Fruit fly (Drosophila melanogaster) whole organism, pupa: ENCODE data around the gene Tom70.

Experiments
- CG10348 ChIP-seq: fragments of 200-800 bp; sonication (Bioruptor generic); IDR thresholded peaks from 2 replicates; pipeline ENCODE4 v1.3.6; 2022; ENCODE audit warnings: missing biosample characterization, missing genetic modification characterization
- CG12605 ChIP-seq: fragments of 200-800 bp; sonication (Bioruptor generic); IDR thresholded peaks from 2 replicates; pipeline ENCODE4 v1.3.6; 2022; ENCODE audit warnings: missing biosample characterization, missing genetic modification characterization
- CG13204 ChIP-seq: fragments of 200-800 bp; sonication (Bioruptor generic); optimal IDR thresholded peaks from 2 replicates; lab custom pipeline; 2018; ENCODE audit warnings: missing biosample characterization, mild to moderate bottlenecking, missing genetic modification characterization, moderate library complexity
- CG14655 ChIP-seq: fragments of 200-800 bp; sonication (Bioruptor generic); optimal IDR thresholded peaks from 3 replicates; lab custom pipeline; 2017; ENCODE audit warnings: mild to moderate bottlenecking, missing biosample characterization, missing genetic modification reagents, missing genetic modification characterization
- CG15710 ChIP-seq: fragments of 200-800 bp; sonication (Bioruptor generic); optimal IDR thresholded peaks from 2 replicates; lab custom pipeline; 2018; ENCODE audit warnings: missing biosample characterization, mild to moderate bottlenecking, missing genetic modification characterization, moderate library complexity
- CG17806 ChIP-seq: fragments of 200-800 bp; sonication (Bioruptor generic); optimal IDR thresholded peaks from 2 replicates; lab custom pipeline; 2018; ENCODE audit warnings: missing biosample characterization, mild to moderate bottlenecking, missing genetic modification characterization, moderate library complexity
- CG32121 ChIP-seq: fragments of 200-800 bp; sonication (Bioruptor generic); IDR thresholded peaks from 2 replicates; pipeline ENCODE4 v1.3.6; 2022; ENCODE audit warnings: missing biosample characterization, missing genetic modification characterization
- CG34367 ChIP-seq: fragments of 200-800 bp; sonication (Bioruptor generic); optimal IDR thresholded peaks from 2 replicates; lab custom pipeline; 2018; ENCODE audit warnings: missing biosample characterization, mild to moderate bottlenecking, missing genetic modification characterization
- CG4496 ChIP-seq: fragments of 200-800 bp; sonication (Bioruptor generic); IDR thresholded peaks from 3 replicates; pipeline ENCODE4 v1.3.6; 2022; ENCODE audit warnings: missing biosample characterization, missing genetic modification characterization
- CG8159 ChIP-seq: fragments of 200-800 bp; sonication (Bioruptor generic); optimal IDR thresholded peaks from 3 replicates; lab custom pipeline; 2018; ENCODE audit warnings: missing biosample characterization, mild to moderate bottlenecking, missing genetic modification characterization, moderate library complexity
- CG8301 ChIP-seq: fragments of 200-800 bp; sonication (Bioruptor generic); optimal IDR thresholded peaks from 2 replicates; lab custom pipeline; 2018; ENCODE audit warnings: missing biosample characterization, mild to moderate bottlenecking, missing genetic modification characterization
- CG9948 ChIP-seq: fragments of 200-800 bp; sonication (Bioruptor generic); optimal IDR thresholded peaks from 2 replicates; lab custom pipeline; 2018; ENCODE audit warnings: missing biosample characterization, mild to moderate bottlenecking, missing genetic modification characterization, moderate library complexity
- D1 ChIP-seq: fragments of 200-800 bp; sonication (Bioruptor generic); optimal IDR thresholded peaks from 2 replicates; lab custom pipeline; 2018; ENCODE audit warnings: missing biosample characterization, mild to moderate bottlenecking, missing genetic modification characterization, moderate library complexity
- EcR ChIP-seq: fragments of 200-800 bp; sonication (Bioruptor generic); optimal IDR thresholded peaks from 3 replicates; lab custom pipeline; 2019; ENCODE audit warnings: missing biosample characterization, missing genetic modification characterization, mild to moderate bottlenecking, moderate library complexity, missing genetic modification reagents
- Ets98B ChIP-seq: fragments of 200-800 bp; sonication (Bioruptor generic); IDR thresholded peaks from 2 replicates; pipeline ENCODE4 v1.3.6; 2022; ENCODE audit warnings: missing biosample characterization, missing genetic modification characterization
- Pif1A ChIP-seq: fragments of 200-800 bp; sonication (Bioruptor generic); optimal IDR thresholded peaks from 3 replicates; lab custom pipeline; 2016; ENCODE audit warnings: missing biosample characterization, missing genetic modification characterization
- Pif1B ChIP-seq: fragments of 200-800 bp; sonication (Bioruptor generic); optimal IDR thresholded peaks from 3 replicates; lab custom pipeline; 2016; ENCODE audit warnings: missing biosample characterization, missing genetic modification characterization
- Snoo ChIP-seq: fragments of 200-800 bp; sonication (Bioruptor generic); optimal IDR thresholded peaks from 3 replicates; lab custom pipeline; 2017; ENCODE audit warnings: missing biosample characterization, mild to moderate bottlenecking, missing genetic modification characterization, inconsistent platforms
- fd96Ca ChIP-seq: fragments of 200-800 bp; sonication (Bioruptor generic); IDR thresholded peaks from 3 replicates; pipeline ENCODE4 v1.3.6; 2022; ENCODE audit warnings: missing biosample characterization, missing genetic modification characterization
- gl ChIP-seq: fragments of 200-800 bp; sonication (Bioruptor generic); optimal IDR thresholded peaks from 2 replicates; lab custom pipeline; 2018; ENCODE audit warnings: missing biosample characterization, mild to moderate bottlenecking, missing genetic modification characterization
- rn ChIP-seq: fragments of 200-800 bp; sonication (Bioruptor generic); IDR thresholded peaks from 2 replicates; pipeline ENCODE4 v1.3.6; 2022; ENCODE audit warnings: missing biosample characterization, missing genetic modification characterization

Tom70 gene

DNA sequence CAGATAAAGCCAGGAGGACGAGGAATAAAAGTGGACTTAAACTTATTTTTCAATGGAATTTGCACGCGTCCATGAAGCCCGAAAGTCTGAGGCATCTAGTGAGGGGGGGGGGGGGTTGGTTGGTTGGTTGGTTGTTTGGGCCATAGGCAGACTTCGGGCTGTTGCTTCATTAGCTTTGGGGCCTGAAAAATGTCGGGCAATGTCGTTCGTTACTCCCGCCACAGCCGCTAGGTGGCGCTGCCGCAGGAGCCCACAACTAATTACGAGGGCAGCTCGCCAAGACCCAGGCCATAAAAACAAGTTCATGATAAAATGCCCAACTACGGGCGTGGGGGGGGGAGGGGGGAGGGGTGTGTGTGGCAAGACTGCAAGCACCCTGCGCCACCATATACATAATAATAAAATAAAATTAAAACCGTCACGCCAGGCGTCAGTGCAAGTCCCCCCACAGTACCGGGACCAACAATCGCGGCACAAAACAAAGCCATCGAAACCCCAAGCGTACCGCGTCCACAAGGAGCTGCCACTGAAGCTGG, 39.9 kb upstream of the Tom70 start:
- TF ChIP-seq CG34367 (tag; lab: Kevin White, UChicago) = no peak
- TF ChIP-seq CG15710 = no peak
- TF ChIP-seq Pif1A (GFP tag; lab: Kevin White, UChicago) = no peak
- no peak for TF ChIP-seq CG13204 (GFP tag; lab: Kevin White, UChicago)
- no peak for TF ChIP-seq CG9948
- no peak for TF ChIP-seq CG32121 (GFP tag; lab: Robert Waterston, UW)
- no peak for TF ChIP-seq CG8301 (tag; lab: Kevin White, UChicago)
- no peak for TF ChIP-seq Pif1B

DNA sequence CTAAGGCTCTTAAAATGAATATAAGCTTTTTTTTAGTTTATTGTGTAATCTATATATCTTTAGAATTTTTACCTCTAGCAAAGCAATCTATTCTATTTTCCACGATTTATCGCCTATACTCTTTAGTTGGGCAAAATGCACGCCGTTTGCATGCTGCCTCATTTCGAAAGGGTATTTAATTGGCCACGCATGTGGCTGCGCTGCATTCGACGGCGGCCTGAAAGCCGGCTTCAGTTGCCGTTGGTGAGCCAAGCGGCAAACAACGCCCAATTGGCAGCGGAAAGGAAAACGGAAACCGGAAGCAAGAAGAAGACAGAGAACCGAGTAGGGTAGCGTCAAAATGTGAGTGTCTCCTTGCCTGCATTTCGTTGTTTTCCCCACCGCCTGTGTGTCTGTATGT, 37.5 kb upstream of the Tom70 start, which contains the start of gene CG14947:
TSS of gene CG14947 (plus strand) at position 251 of the 400 bp plus-strand sequence.
- TF ChIP-seq CG12605 (GFP tag; lab: Robert Waterston, UW) = no peak
- TF ChIP-seq Pif1A (GFP tag; lab: Kevin White, UChicago) = peak; percentile 50
- no peak for TF ChIP-seq CG15710
- TF ChIP-seq CG34367 (tag; lab: Kevin White, UChicago) = no peak
- TF ChIP-seq Ets98B = no peak
- TF ChIP-seq Snoo (tag; lab: Kevin White, UChicago) = peak; percentile 29
- no peak for TF ChIP-seq CG9948
- TF ChIP-seq D1 (tag; lab: Kevin White, UChicago) = no peak
- no peak for TF ChIP-seq CG14655 (GFP tag; lab: Kevin White, UChicago)
- TF ChIP-seq CG32121 (GFP tag; lab: Robert Waterston, UW) = peak; percentile 27; the same call in 1 of the 2 replicates
- TF ChIP-seq fd96Ca (GFP tag; lab: Robert Waterston, UW) = no peak
- no peak for TF ChIP-seq CG17806
- TF ChIP-seq CG8159 (tag; lab: Kevin White, UChicago) = peak; percentile 25
- no peak for TF ChIP-seq gl (tag; lab: Kevin White, UChicago)
- TF ChIP-seq CG4496 (GFP tag; lab: Robert Waterston, UW) = peak; percentile 57; the same call in 1 of the 3 replicates
- no peak for TF ChIP-seq EcR (GFP tag; lab: Kevin White, UChicago)

DNA sequence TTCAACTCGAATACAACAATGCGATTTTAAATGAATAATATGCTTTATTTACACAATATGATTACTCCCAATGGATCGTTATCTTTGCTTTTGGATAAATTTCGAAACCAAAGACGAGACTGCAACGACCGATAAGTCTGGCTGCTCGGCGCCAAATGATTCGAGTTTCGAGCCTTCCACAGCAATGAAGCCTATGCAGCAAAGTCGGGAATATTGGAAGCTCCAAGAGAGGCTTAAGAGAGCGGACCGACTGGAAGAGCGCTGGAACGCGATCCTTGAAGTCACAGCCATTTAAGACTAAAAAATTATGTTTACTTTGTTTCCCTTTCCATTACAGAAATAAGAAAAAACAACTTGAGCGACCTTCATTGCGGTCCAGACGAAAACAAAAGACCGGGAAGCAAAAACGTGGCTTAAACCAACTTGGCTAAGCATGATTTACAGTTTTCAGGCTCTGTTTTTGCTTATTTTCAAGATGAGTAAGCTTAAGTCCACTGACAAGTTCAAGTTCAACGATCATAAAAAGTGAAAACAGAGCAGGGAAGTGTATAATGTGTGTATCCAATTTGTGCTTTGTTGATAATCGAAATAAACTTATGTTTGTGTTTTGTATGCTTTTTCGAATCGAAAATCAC, 28.4 kb upstream of the Tom70 start, which contains the start of gene firl:
TSS of gene firl (minus strand) at position 159 of the 635 bp plus-strand sequence.
- TF ChIP-seq EcR (GFP tag; lab: Kevin White, UChicago) (peak; percentile 79), CG12605 (GFP tag; lab: Robert Waterston, UW) (no peak), CG32121 (GFP tag; lab: Robert Waterston, UW) (no peak), CG17806 (no peak)
- TF ChIP-seq, all 21 proteins: peak for 1

DNA sequence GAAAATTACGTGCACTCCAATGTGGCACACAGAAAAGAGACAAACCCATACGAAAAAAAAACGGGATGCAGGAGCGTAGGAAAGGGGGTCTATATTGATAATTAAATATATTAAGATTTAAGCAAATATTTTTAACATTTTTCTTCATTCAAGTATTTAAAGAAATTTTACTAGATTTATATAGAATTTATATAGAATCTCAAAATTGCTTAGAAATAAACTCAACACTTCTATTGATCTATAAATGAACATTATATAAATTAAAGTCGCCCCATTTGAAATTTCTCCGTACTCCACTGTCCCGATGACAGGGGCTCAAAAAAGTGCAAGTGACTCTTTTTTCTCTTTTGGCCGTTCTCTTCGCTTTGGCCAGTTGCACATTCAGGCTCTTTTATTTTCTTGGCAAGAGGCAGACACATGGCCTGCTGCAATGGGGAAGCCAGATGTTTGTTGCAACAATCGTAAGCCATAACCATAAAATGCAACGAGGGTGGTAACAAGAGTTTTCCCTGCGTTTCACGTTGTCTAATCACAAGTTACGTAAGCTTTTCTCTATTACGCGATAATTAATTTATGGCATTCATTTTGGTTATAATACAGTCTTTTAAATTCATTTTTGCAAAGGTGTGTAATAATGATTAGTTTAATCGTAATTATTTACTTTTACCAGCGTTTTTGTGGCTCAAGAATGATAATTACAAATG, 27.5 kb upstream of the Tom70 start:
- TF ChIP-seq Pif1B = peak; percentile 91
- peak; percentile 96 for TF ChIP-seq CG32121 (GFP tag; lab: Robert Waterston, UW)
- no peak for TF ChIP-seq EcR (GFP tag; lab: Kevin White, UChicago)
- TF ChIP-seq CG15710 = peak; percentile 94
- TF ChIP-seq CG8159 (tag; lab: Kevin White, UChicago) = peak; percentile 95
- TF ChIP-seq CG8301 (tag; lab: Kevin White, UChicago) = peak; percentile 97
- TF ChIP-seq CG14655 (GFP tag; lab: Kevin White, UChicago) = peak; percentile 99
- TF ChIP-seq Snoo (tag; lab: Kevin White, UChicago) = peak; percentile 83
- TF ChIP-seq CG4496 (GFP tag; lab: Robert Waterston, UW) = peak; percentile 93
- peak; percentile 50 for TF ChIP-seq gl (tag; lab: Kevin White, UChicago)
- TF ChIP-seq Pif1A (GFP tag; lab: Kevin White, UChicago) = peak; percentile 89
- TF ChIP-seq CG13204 (GFP tag; lab: Kevin White, UChicago) = no peak
- peak; percentile 94 for TF ChIP-seq CG12605 (GFP tag; lab: Robert Waterston, UW)
- TF ChIP-seq CG9948 = peak; percentile 95
- peak; percentile 84 for TF ChIP-seq CG34367 (tag; lab: Kevin White, UChicago)
- TF ChIP-seq CG10348 = peak; percentile 74
- peak; percentile 90 for TF ChIP-seq Ets98B
- peak; percentile 84 for TF ChIP-seq fd96Ca (GFP tag; lab: Robert Waterston, UW)
- TF ChIP-seq rn (GFP tag; lab: Robert Waterston, UW) = peak; percentile 88
- peak; percentile 93 for TF ChIP-seq D1 (tag; lab: Kevin White, UChicago)
- peak; percentile 94 for TF ChIP-seq CG17806

DNA sequence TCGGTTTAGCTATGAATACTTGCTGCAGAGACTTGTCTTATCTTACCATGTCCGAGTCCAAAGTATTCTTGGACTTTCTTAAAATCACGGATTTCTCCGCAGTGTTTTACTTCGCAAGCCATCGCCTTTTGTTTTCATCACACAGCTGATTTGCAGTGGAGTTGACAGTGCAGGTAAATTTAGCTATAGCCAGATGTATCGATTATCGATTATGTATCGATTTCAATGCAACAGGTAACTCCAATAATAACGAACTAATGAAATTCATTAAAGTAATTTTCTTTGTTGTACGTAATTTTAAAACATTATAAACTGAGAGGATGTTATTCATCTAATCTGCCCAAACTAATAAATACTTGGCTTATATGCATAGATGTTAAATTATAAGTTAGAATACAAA, 24.7 kb upstream of the Tom70 start, which contains the start of gene Rab3-GAP:
TSS of gene Rab3-GAP (minus strand) at position 150 of the 400 bp plus-strand sequence.
- TF ChIP-seq CG17806 = peak; percentile 7
- peak; percentile 15 for TF ChIP-seq CG8301 (tag; lab: Kevin White, UChicago)
- TF ChIP-seq CG14655 (GFP tag; lab: Kevin White, UChicago) = no peak
- TF ChIP-seq CG8159 (tag; lab: Kevin White, UChicago) = peak; percentile 25
- no peak for TF ChIP-seq CG34367 (tag; lab: Kevin White, UChicago)
- peak; percentile 15 for TF ChIP-seq CG15710
- TF ChIP-seq Pif1B = no peak
- peak; percentile 6; the same call in 1 of the 2 replicates for TF ChIP-seq Ets98B
- no peak for TF ChIP-seq fd96Ca (GFP tag; lab: Robert Waterston, UW)
- TF ChIP-seq gl (tag; lab: Kevin White, UChicago) = no peak
- peak; percentile 53 for TF ChIP-seq CG12605 (GFP tag; lab: Robert Waterston, UW)
- TF ChIP-seq CG13204 (GFP tag; lab: Kevin White, UChicago) = no peak
- TF ChIP-seq, all 21 proteins: peak for 6
